Fruit fly (Drosophila melanogaster): ENCODE results near the gene Osi19.

Gene Osi19

DNA sequence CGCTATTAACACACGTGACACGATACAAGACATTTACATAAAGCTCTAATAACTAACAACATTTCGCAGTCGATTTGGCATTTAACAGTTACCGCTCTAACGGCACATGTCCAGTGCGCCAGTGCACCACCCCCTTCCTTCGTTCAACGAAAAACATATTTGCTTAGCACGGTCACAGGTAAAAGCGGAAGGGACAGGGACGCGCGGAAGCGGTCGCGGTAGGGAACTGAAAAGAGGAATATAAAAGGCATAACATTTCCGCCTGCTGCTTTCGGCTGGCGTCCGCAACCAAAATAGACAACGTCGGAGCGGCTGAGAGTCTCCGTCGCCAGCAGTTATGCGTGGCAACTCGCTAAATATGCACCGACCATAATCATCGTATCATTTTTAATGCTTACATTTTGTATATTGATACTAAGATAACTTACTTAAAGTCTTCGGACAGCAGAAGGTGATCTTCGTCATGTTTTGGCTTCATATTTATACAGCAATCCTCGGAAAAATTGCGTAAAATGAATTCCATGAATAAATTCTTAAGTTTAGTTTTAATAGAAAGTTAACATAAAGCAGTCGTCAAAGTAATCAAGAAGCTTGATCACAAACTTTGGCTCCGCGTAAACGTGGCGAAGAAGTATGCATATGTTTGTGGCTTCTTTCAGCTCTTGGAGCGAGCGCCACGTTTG lies 16.7 kb downstream of the Osi19 start:
- TF ChIP-seq ttk (optimal IDR thresholded peaks at IDR 0.05) = no peak
- no peak for TF ChIP-seq insv (optimal IDR thresholded peaks at IDR 0.05)
- no peak for TF ChIP-seq h (optimal IDR thresholded peaks at IDR 0.05)
- no peak for TF ChIP-seq Myc (optimal IDR thresholded peaks at IDR 0.05)
- TF ChIP-seq Sin3A (optimal IDR thresholded peaks at IDR 0.05) = no peak
- TF ChIP-seq psq (optimal IDR thresholded peaks at IDR 0.05) = no peak

- no peak for TF ChIP-seq psq (optimal IDR thresholded peaks at IDR 0.05)
- TF ChIP-seq h (optimal IDR thresholded peaks at IDR 0.05) = no peak
- TF ChIP-seq ttk (optimal IDR thresholded peaks at IDR 0.05) = no peak
Observed at dm6 chr3R:6352436-6352835, 17.3 kb downstream of the Osi19 start.

DNA sequence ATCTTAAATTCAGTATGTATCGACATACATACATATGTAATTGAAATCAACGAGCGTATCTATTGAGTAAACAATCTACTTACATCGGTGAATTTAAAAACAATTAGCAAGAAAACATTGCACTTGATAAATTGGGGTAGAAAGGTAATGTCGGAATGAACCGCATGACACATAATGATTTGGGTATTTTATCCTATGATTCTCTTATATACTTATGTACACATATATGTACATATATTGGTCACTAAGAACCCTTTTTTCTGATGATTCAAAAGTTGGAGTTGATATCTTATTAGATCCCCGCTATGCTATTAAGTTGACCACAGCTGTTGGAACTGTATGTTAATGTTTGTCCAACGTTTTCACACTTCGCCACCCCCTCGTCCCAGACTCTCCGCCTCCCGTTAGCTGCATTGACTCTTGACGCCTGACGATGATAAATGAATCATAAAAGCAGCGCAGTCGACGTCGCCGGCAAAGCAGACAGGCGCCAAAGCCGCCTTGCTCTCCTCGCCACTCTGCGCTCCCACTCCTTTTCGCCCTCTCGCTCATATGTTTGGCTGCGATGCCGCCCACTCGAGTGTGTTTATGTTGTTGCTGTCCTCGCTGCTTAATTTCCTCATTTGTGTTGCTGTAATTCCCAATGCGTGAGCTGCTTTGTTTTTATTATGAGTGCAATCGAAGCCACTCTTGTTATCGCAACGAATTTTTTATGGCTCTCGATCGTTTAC lies 17.9 kb downstream of the Osi19 start:
- no peak for TF ChIP-seq psq (optimal IDR thresholded peaks at IDR 0.05)

- TF ChIP-seq Sin3A (optimal IDR thresholded peaks at IDR 0.05) (no peak), insv (optimal IDR thresholded peaks at IDR 0.05) (no peak), ttk (optimal IDR thresholded peaks at IDR 0.05) (no peak), psq (optimal IDR thresholded peaks at IDR 0.05) (no peak), Myc (optimal IDR thresholded peaks at IDR 0.05) (no peak), h (optimal IDR thresholded peaks at IDR 0.05) (no peak)
Observed at dm6 chr3R:6353624-6354352, 18.6 kb downstream of the Osi19 start.

dm6 chr3R:6354408-6354807 lies 19.2 kb downstream of the Osi19 start:
- TF ChIP-seq ttk (optimal IDR thresholded peaks at IDR 0.05) = no peak
- no peak for TF ChIP-seq Myc (optimal IDR thresholded peaks at IDR 0.05)
- TF ChIP-seq Sin3A (optimal IDR thresholded peaks at IDR 0.05) = no peak

- TF ChIP-seq psq (optimal IDR thresholded peaks at IDR 0.05) (peak; percentile 18), ttk (optimal IDR thresholded peaks at IDR 0.05) (no peak)
Observed at dm6 chr3R:6368100-6368499, 32.9 kb downstream of the Osi19 start, which contains the start of gene CG42724. CG42724 (minus strand) TSS chr3R:6368288.

DNA sequence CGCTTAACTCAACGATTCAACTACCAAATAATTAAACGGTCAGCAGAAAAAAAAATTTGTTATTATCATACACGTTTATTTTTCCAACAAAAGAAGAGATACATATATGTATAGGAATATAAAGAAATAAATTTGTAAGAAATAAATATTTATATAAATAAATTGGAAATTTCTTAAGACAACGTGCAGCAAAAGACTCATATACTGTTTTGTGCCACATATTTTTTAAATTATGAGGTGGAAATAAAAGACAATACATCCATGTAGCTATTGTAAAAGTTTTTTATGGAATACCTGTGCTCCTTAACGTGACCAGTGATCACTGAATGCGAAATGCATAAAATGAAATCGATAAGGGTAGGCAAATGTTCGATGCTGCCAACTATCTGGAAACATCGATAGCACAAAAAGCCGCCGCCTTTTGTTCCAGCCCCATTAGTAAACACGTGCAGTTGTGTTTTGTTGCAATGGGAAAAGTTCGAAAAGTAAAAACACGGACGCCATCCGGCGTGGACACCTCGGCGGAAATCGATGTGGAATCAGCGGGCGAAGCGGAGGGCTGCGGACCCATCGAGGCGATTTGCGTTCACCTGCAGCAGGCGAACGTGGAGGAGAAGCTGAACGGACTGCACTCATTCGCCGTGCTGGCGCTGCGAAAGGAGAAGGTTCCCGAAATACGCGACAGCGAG lies 33.5 kb downstream of the Osi19 start, which contains the start of gene CG10286:
TSS of gene CG10286 (plus strand) at position 416 of the 689 bp plus-strand sequence.
- TF ChIP-seq psq (optimal IDR thresholded peaks at IDR 0.05) (no peak), Sin3A (optimal IDR thresholded peaks at IDR 0.05) (no peak), h (optimal IDR thresholded peaks at IDR 0.05) (no peak), ttk (optimal IDR thresholded peaks at IDR 0.05) (no peak), insv (optimal IDR thresholded peaks at IDR 0.05) (no peak), Myc (optimal IDR thresholded peaks at IDR 0.05) (no peak)

DNA sequence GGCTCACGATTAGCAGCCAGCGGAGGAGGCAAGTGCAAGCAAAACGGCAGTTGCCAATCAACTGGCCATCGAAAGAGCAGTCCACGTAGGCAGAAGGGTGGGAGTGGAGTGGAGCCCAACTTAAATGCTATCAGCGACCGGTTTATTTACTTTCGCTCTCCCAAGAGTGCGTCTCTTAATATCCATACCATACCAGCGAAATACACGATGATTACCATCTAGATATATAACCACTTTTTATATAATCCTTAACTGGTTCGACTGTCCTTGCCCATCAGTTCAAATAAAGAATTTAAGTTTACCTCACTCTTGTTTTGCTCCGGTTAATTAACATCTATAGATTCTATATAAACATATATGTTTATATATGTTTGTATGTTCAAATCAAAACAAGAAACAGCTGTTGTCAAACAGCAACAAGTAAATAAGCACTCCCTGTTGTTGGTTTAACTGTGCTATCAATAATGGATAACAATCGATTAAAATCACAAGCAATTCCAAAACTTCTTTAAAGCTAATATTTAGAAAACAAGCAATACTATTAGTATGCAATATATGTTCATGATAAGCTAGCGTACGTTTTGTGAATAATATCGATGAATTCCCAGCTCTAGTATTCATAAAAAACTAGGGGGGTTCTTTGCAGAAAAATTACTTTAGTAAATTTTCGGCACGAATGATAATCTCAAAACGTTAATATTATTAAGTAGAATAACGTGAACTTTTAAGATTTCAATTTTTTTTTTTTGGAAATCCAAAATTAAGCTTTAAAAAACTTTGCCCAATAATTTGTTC lies 38.5 kb downstream of the Osi19 start:
- TF ChIP-seq Myc (optimal IDR thresholded peaks at IDR 0.05) = no peak
- TF ChIP-seq ttk (optimal IDR thresholded peaks at IDR 0.05) = no peak
- TF ChIP-seq Sin3A (optimal IDR thresholded peaks at IDR 0.05) = no peak
- no peak for TF ChIP-seq psq (optimal IDR thresholded peaks at IDR 0.05)
- TF ChIP-seq h (optimal IDR thresholded peaks at IDR 0.05) = no peak
- no peak for TF ChIP-seq insv (optimal IDR thresholded peaks at IDR 0.05)

DNA sequence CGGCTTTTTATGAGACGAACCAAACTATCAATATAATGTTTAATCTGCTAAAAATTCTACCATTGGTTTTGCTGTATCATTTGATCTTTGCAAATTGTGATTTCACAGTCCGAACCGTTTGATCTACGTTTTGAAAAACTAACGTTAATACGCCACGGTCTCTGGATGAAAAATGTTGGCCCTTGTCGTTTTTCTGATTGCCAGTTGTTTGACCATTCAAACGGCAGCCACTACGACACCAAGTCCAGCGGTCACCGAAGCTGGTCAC lies 39.1 kb downstream of the Osi19 start, which contains the start of gene CG42564:
TSS of gene CG42564 (plus strand) at position 169 of the 268 bp plus-strand sequence.
- TF ChIP-seq ttk (optimal IDR thresholded peaks at IDR 0.05) = no peak
- TF ChIP-seq h (optimal IDR thresholded peaks at IDR 0.05) = no peak
- no peak for TF ChIP-seq insv (optimal IDR thresholded peaks at IDR 0.05)
- no peak for TF ChIP-seq Sin3A (optimal IDR thresholded peaks at IDR 0.05)
- no peak for TF ChIP-seq psq (optimal IDR thresholded peaks at IDR 0.05)
- TF ChIP-seq Myc (optimal IDR thresholded peaks at IDR 0.05) = no peak

dm6 chr3R:6375944-6376343 lies 40.8 kb downstream of the Osi19 start, which contains the start of gene CRAT:
CRAT (minus strand) TSS chr3R:6376044.
- no peak for TF ChIP-seq Myc (optimal IDR thresholded peaks at IDR 0.05)
- no peak for TF ChIP-seq insv (optimal IDR thresholded peaks at IDR 0.05)

DNA sequence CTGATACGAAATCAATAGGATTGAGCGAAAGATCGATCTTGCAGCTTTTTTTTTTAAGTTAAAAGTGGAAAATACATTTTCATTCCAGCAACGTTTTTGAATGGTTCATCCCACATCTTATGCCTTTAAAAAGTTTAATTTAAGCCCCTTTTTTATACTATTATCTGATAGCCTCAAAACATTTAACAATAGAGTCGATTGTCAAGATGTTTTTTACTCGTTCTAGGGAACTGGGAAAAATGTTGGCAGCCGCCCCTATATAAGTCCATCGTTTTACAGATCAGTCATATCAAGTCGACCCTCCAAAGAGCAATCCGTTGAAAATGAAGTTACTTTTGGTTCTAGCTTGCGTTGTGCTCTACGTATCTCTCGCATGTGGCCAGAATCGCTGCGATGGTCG lies 42.3 kb downstream of the Osi19 start, which contains the start of gene CG42537:
TSS of gene CG42537 (plus strand) at position 301 of the 400 bp plus-strand sequence.
- TF ChIP-seq ttk (optimal IDR thresholded peaks at IDR 0.05) (no peak), h (optimal IDR thresholded peaks at IDR 0.05) (no peak), Myc (optimal IDR thresholded peaks at IDR 0.05) (no peak), Sin3A (optimal IDR thresholded peaks at IDR 0.05) (no peak), insv (optimal IDR thresholded peaks at IDR 0.05) (no peak), psq (optimal IDR thresholded peaks at IDR 0.05) (no peak)

DNA sequence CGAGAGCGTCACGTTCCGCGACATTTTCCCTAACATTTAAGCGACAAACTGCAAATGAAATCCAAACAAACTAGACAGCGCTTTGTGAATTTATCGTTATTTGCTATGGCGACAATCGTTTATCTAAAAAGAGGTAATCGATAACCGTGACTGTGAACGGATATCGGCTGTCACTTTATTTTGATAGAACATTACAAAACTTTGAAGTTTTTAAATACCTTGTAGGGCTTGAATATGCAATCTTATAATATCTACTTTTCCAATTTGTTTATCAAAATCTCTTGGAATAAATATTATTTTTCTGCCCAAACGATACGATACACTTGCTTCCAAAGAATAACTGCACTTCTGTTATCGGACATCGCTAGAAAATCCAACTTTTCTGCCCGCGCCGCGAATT lies 45.0 kb downstream of the Osi19 start, which contains the start of the genes CG1024 and TfIIFalpha:
TSS of gene CG1024 (minus strand) at position 200 of the 400 bp plus-strand sequence.
TSS of gene TfIIFalpha (plus strand) at position 339 of the 400 bp plus-strand sequence.
- no peak for TF ChIP-seq insv (optimal IDR thresholded peaks at IDR 0.05)
- no peak for TF ChIP-seq ttk (optimal IDR thresholded peaks at IDR 0.05)
- no peak for TF ChIP-seq h (optimal IDR thresholded peaks at IDR 0.05)
- TF ChIP-seq Sin3A (optimal IDR thresholded peaks at IDR 0.05) = no peak
- TF ChIP-seq Myc (optimal IDR thresholded peaks at IDR 0.05) = no peak
- no peak for TF ChIP-seq psq (optimal IDR thresholded peaks at IDR 0.05)
